Fruit fly (Drosophila melanogaster): ENCODE results near the gene CG32091.

The CG32091 gene

dm6 chr3L:11648410-11648809, 17.2 kb downstream of the CG32091 start, which contains the start of the genes RIOK1 and Polr3H (continued):
- TF ChIP-seq CG15601 (tag; optimal IDR thresholded peaks at IDR 0.05) (no peak), CG9817 (tag; optimal IDR thresholded peaks at IDR 0.05) (peak; percentile 54), toy (GFP tag; IDR thresholded peaks at IDR 0.05) (no peak), Side (GFP tag; optimal IDR thresholded peaks at IDR 0.05) (peak; percentile 64), Hr78 (GFP tag; optimal IDR thresholded peaks at IDR 0.05) (no peak), Elba2 (GFP tag; optimal IDR thresholded peaks at IDR 0.05) (peak; percentile 30), CG10321 (GFP tag; IDR thresholded peaks at IDR 0.05) (no peak), Lim3 (GFP tag; IDR thresholded peaks at IDR 0.05) (no peak), CG34376 (GFP tag; optimal IDR thresholded peaks at IDR 0.05) (no peak), CG33213 (GFP tag; optimal IDR thresholded peaks at IDR 0.05) (peak; percentile 72), CG1647 (GFP tag; optimal IDR thresholded peaks at IDR 0.05) (peak; percentile 43), Fer1 (GFP tag; optimal IDR thresholded peaks at IDR 0.05) (no peak), CG18619 (GFP tag; optimal IDR thresholded peaks at IDR 0.05) (peak; percentile 27), CG4404 (GFP tag; IDR thresholded peaks at IDR 0.05) (peak; percentile 24; the same call in 1 of the 2 replicates), trem (tag; optimal IDR thresholded peaks at IDR 0.05) (peak; percentile 70), ara (GFP tag; IDR thresholded peaks at IDR 0.05) (peak; percentile 21; the same call in 1 of the 2 replicates), Awh (GFP tag; IDR thresholded peaks at IDR 0.05) (no peak), fru (optimal IDR thresholded peaks at IDR 0.05) (no peak), BEAF-32 (GFP tag; optimal IDR thresholded peaks at IDR 0.05) (peak; percentile 50), E2f2 (GFP tag; IDR thresholded peaks at IDR 0.05) (peak; percentile 67), esg (GFP tag; conservative IDR thresholded peaks at IDR 0.05) (peak; percentile 49; the same call in 1 of the 2 replicates), peb (GFP tag; IDR thresholded peaks at IDR 0.05) (0 out of 2 replicates have a peak, but pooled peaks have one; percentile 28), CG11695 (GFP tag; IDR thresholded peaks at IDR 0.05) (peak; percentile 59; the same call in 1 of the 3 replicates), Rfx (GFP tag; IDR thresholded peaks at IDR 0.05) (peak; percentile 72), seq (GFP tag; IDR thresholded peaks at IDR 0.05) (no peak), CG14710 (tag; optimal IDR thresholded peaks at IDR 0.05) (peak; percentile 78), CG30020 (tag; optimal IDR thresholded peaks at IDR 0.05) (no peak), Aef1 (GFP tag; IDR thresholded peaks at IDR 0.05) (peak; percentile 61; the same call in 2 of the 3 replicates), zf30C (GFP tag; optimal IDR thresholded peaks at IDR 0.05) (no peak), Dbx (GFP tag; IDR thresholded peaks at IDR 0.05) (peak; percentile 51; the same call in 1 of the 3 replicates), CkIIα-i1 (GFP tag; IDR thresholded peaks at IDR 0.05) (no peak), luna (GFP tag; optimal IDR thresholded peaks at IDR 0.05) (no peak), YL-1 (GFP tag; optimal IDR thresholded peaks at IDR 0.05) (peak; percentile 81), dan (GFP tag; IDR thresholded peaks at IDR 0.05) (no peak), Mes4 (GFP tag; optimal IDR thresholded peaks at IDR 0.05) (peak; percentile 58), Nf-YA (GFP tag; IDR thresholded peaks at IDR 0.05) (no peak), sqz (GFP tag; optimal IDR thresholded peaks at IDR 0.05) (no peak), CG30431 (GFP tag; optimal IDR thresholded peaks at IDR 0.05) (peak; percentile 33), CG9932 (GFP tag; IDR thresholded peaks at IDR 0.05) (peak; percentile 79), CG2712 (tag; optimal IDR thresholded peaks at IDR 0.05) (no peak), Ets97D (GFP tag; optimal IDR thresholded peaks at IDR 0.05) (peak; percentile 62), CG3847 (GFP tag; IDR thresholded peaks at IDR 0.05) (no peak; the same call in 1 of the 2 replicates), bbx (GFP tag; IDR thresholded peaks at IDR 0.05; ENCODE audit: partially characterized antibody) (0 out of 2 replicates have a peak, but pooled peaks have one; percentile 30), CG11560 (tag; IDR thresholded peaks at IDR 0.05) (no peak), CG32767 (GFP tag; IDR thresholded peaks at IDR 0.05) (peak; percentile 11; the same call in 1 of the 2 replicates), gem (tag; optimal IDR thresholded peaks at IDR 0.05) (no peak), psq (GFP tag; optimal IDR thresholded peaks at IDR 0.05) (peak; percentile 10), CG6813 (GFP tag; optimal IDR thresholded peaks at IDR 0.05) (no peak), CTCF (GFP tag; optimal IDR thresholded peaks at IDR 0.05) (no peak), Usf (GFP tag; optimal IDR thresholded peaks at IDR 0.05) (no peak), PHDP (tag; optimal IDR thresholded peaks at IDR 0.05) (no peak), Deaf1 (tag; optimal IDR thresholded peaks at IDR 0.05) (no peak)
